Worm (Caenorhabditis elegans) whole organism, L1 larva: Measurements from ENCODE around the gene cpg-18.

Experiments used
- C16A3.4 ChIP-seq: fragments of 150-350 bp; optimal IDR thresholded peaks from 2 replicates; lab custom pipeline; 2014; ENCODE audit warnings: missing biosample characterization, missing genetic modification characterization
- F16B12.6 ChIP-seq: fragments of 150-350 bp; optimal IDR thresholded peaks from 2 replicates; lab custom pipeline; 2014; ENCODE audit warnings: missing biosample characterization, missing genetic modification characterization
- aha-1 ChIP-seq: fragments of 150-350 bp; optimal IDR thresholded peaks from 2 replicates; lab custom pipeline; 2014; ENCODE audit warnings: missing biosample characterization, missing genetic modification characterization
- alr-1 ChIP-seq: fragments of 200-800 bp; sonication (Bioruptor generic); optimal IDR thresholded peaks from 2 replicates; lab custom pipeline; 2018; ENCODE audit warnings: borderline replicate concordance, mild to moderate bottlenecking, missing genetic modification characterization, missing compliant biosample characterization
- aly-2 ChIP-seq: fragments of 150-350 bp; optimal IDR thresholded peaks from 2 replicates; lab custom pipeline; 2014; ENCODE audit warnings: missing biosample characterization, missing genetic modification characterization
- blmp-1 ChIP-seq: fragments of 150-350 bp; optimal IDR thresholded peaks from 2 replicates; lab custom pipeline; 2014; ENCODE audit warnings: missing biosample characterization, missing genetic modification characterization
- ceh-88 ChIP-seq: fragments of 200-800 bp; sonication (Bioruptor generic); IDR thresholded peaks from 2 replicates; pipeline ENCODE4 v1.3.6; 2022; ENCODE audit warnings: missing genetic modification characterization, missing compliant biosample characterization
- ceh-90 ChIP-seq: sonication (generic microtip); optimal IDR thresholded peaks from 2 replicates; lab custom pipeline; 2016; ENCODE audit warnings: missing genetic modification characterization, missing compliant biosample characterization
- dpl-1 ChIP-seq, 3 experiments: fragments of 150-350 bp in 2 of 3; sonication (generic microtip) in 1 of 3; optimal IDR thresholded peaks; 2 replicates each; lab custom pipeline; 2014 to 2017; ENCODE audit warnings: missing biosample characterization in 3 of 3, missing genetic modification characterization in 3 of 3, missing genetic modification reagents in 3 of 3
- dsc-1 ChIP-seq: sonication (generic microtip); optimal IDR thresholded peaks from 2 replicates; lab custom pipeline; 2016; ENCODE audit warnings: mild to moderate bottlenecking, missing genetic modification characterization, missing compliant biosample characterization
- efl-1 ChIP-seq, 4 experiments: fragments of 150-350 bp; optimal IDR thresholded peaks in 3 of 4; peaks in 1 of 4; 1 replicate in 1 of 4; 2 replicates in 3 of 4; lab custom pipeline; 2014; ENCODE audit warnings: missing biosample characterization in 2 of 4, missing genetic modification characterization in 2 of 4, missing genetic modification reagents in 2 of 4
- efl-3 ChIP-seq: fragments of 200-800 bp; sonication (Bioruptor generic); optimal IDR thresholded peaks from 2 replicates; lab custom pipeline; 2018; ENCODE audit warnings: mild to moderate bottlenecking, missing genetic modification characterization, missing compliant biosample characterization
- egl-13 ChIP-seq: sonication (generic microtip); optimal IDR thresholded peaks from 2 replicates; lab custom pipeline; 2016; ENCODE audit warnings: missing genotype, missing genetic modification reagents, missing genetic modification characterization, missing compliant biosample characterization
- ets-5 ChIP-seq: fragments of 200-800 bp; sonication (Bioruptor generic); IDR thresholded peaks from 2 replicates; pipeline ENCODE4 v1.3.6; 2022; ENCODE audit warnings: missing genetic modification characterization, missing compliant biosample characterization
- fkh-10 ChIP-seq: sonication (generic microtip); optimal IDR thresholded peaks from 2 replicates; lab custom pipeline; 2017; ENCODE audit warnings: missing biosample characterization, missing genetic modification reagents, missing genetic modification characterization
- fos-1 ChIP-seq: fragments of 150-350 bp; optimal IDR thresholded peaks from 2 replicates; lab custom pipeline; 2014; ENCODE audit warnings: missing biosample characterization, missing genetic modification characterization
- grh-1 ChIP-seq: fragments of 200-800 bp; sonication (Bioruptor generic); IDR thresholded peaks from 2 replicates; pipeline ENCODE4 v1.3.6; 2022; ENCODE audit warnings: missing genetic modification reagents, missing genetic modification characterization, missing compliant biosample characterization
- hlh-17 ChIP-seq: fragments of 200-800 bp; sonication (Bioruptor generic); optimal IDR thresholded peaks from 2 replicates; lab custom pipeline; 2018; ENCODE audit warnings: missing genetic modification characterization, mild to moderate bottlenecking, missing compliant biosample characterization, moderate library complexity, borderline replicate concordance
- hlh-4 ChIP-seq: sonication (generic microtip); optimal IDR thresholded peaks from 2 replicates; lab custom pipeline; 2016; ENCODE audit warnings: mild to moderate bottlenecking, missing genetic modification characterization, missing compliant biosample characterization
- irx-1 ChIP-seq: sonication (generic microtip); optimal IDR thresholded peaks from 2 replicates; lab custom pipeline; 2016; ENCODE audit warnings: missing genetic modification characterization, missing compliant biosample characterization
- isw-1 ChIP-seq: fragments of 200-800 bp; sonication (Bioruptor generic); IDR thresholded peaks from 2 replicates; pipeline ENCODE4 v1.3.6; 2022; ENCODE audit warnings: missing genetic modification characterization, missing compliant biosample characterization
- lin-13 ChIP-seq: fragments of 150-350 bp; optimal IDR thresholded peaks from 2 replicates; lab custom pipeline; 2014; ENCODE audit warnings: missing biosample characterization, missing genetic modification reagents, missing genetic modification characterization
- lin-35 ChIP-seq, 2 experiments: fragments of 150-350 bp; optimal IDR thresholded peaks; 2 replicates each; lab custom pipeline; 2014; ENCODE audit warnings: missing biosample characterization in 2 of 2, missing genetic modification characterization in 2 of 2, missing genetic modification reagents in 2 of 2
- lin-39 ChIP-seq: fragments of 150-350 bp; optimal IDR thresholded peaks from 2 replicates; lab custom pipeline; 2014; ENCODE audit warnings: missing biosample characterization, missing genetic modification reagents, missing genetic modification characterization
- lir-3 ChIP-seq: sonication (generic microtip); optimal IDR thresholded peaks from 2 replicates; lab custom pipeline; 2016; ENCODE audit warnings: mild to moderate bottlenecking, missing genetic modification characterization, moderate library complexity, missing compliant biosample characterization; ENCODE audit not compliant: poor library complexity
- lsy-2 ChIP-seq, 2 experiments: fragments of 150-350 bp; optimal IDR thresholded peaks; 2 replicates each; lab custom pipeline; 2014; ENCODE audit warnings: missing biosample characterization in 2 of 2, missing genetic modification characterization in 2 of 2
- mdl-1 ChIP-seq, 2 experiments: fragments of 150-350 bp; optimal IDR thresholded peaks; 2 replicates each; lab custom pipeline; 2014 to 2017; ENCODE audit warnings: missing biosample characterization in 2 of 2, missing genetic modification characterization in 2 of 2, inconsistent platforms in 1 of 2
- mef-2 ChIP-seq: fragments of 150-350 bp; optimal IDR thresholded peaks from 2 replicates; lab custom pipeline; 2014; ENCODE audit warnings: missing biosample characterization, missing genetic modification characterization
- nhr-19 ChIP-seq: fragments of 200-800 bp; sonication (Bioruptor generic); conservative IDR thresholded peaks from 2 replicates; pipeline ENCODE4 v1.3.6; 2022; ENCODE audit warnings: missing genetic modification characterization, missing compliant biosample characterization
- nhr-77 ChIP-seq: fragments of 150-350 bp; optimal IDR thresholded peaks from 2 replicates; lab custom pipeline; 2014; ENCODE audit warnings: missing biosample characterization, missing genetic modification characterization
- nhr-90 ChIP-seq: sonication (generic microtip); optimal IDR thresholded peaks from 2 replicates; lab custom pipeline; 2016; ENCODE audit warnings: mild to moderate bottlenecking, missing genetic modification characterization, missing compliant biosample characterization; ENCODE audit not compliant: poor library complexity
- pag-3 ChIP-seq: sonication (generic microtip); optimal IDR thresholded peaks from 2 replicates; lab custom pipeline; 2017; ENCODE audit warnings: missing genetic modification characterization, mild to moderate bottlenecking, missing compliant biosample characterization, antibody characterized with exemption, borderline replicate concordance; ENCODE audit not compliant: insufficient read depth
- pax-3 ChIP-seq: fragments of 200-800 bp; sonication (Bioruptor generic); optimal IDR thresholded peaks from 2 replicates; lab custom pipeline; 2018; ENCODE audit warnings: mild to moderate bottlenecking, missing genetic modification characterization, moderate library complexity, missing compliant biosample characterization
- rnt-1 ChIP-seq: sonication (generic microtip); optimal IDR thresholded peaks from 2 replicates; lab custom pipeline; 2016; ENCODE audit warnings: mild to moderate bottlenecking, missing genetic modification characterization, moderate library complexity, missing compliant biosample characterization
- skn-1 ChIP-seq: fragments of 150-350 bp; optimal IDR thresholded peaks from 2 replicates; lab custom pipeline; 2014; ENCODE audit warnings: missing biosample characterization, missing genetic modification characterization
- sox-4 ChIP-seq: sonication (generic microtip); optimal IDR thresholded peaks from 2 replicates; lab custom pipeline; 2016; ENCODE audit warnings: missing genetic modification characterization, missing compliant biosample characterization
- sup-37 ChIP-seq: fragments of 200-800 bp; sonication (Bioruptor generic); optimal IDR thresholded peaks from 2 replicates; lab custom pipeline; 2018; ENCODE audit warnings: mild to moderate bottlenecking, missing genetic modification characterization, missing compliant biosample characterization
- swsn-7 ChIP-seq: sonication (generic microtip); optimal IDR thresholded peaks from 2 replicates; lab custom pipeline; 2016; ENCODE audit warnings: missing genetic modification characterization, missing compliant biosample characterization
- unc-130 ChIP-seq: fragments of 150-350 bp; optimal IDR thresholded peaks from 2 replicates; lab custom pipeline; 2017; ENCODE audit warnings: missing biosample characterization, missing genetic modification characterization, inconsistent platforms
- unc-30 ChIP-seq: sonication (generic microtip); optimal IDR thresholded peaks from 2 replicates; lab custom pipeline; 2017; ENCODE audit warnings: missing biosample characterization, missing genetic modification characterization
- unc-62 ChIP-seq: fragments of 150-350 bp; optimal IDR thresholded peaks from 2 replicates; lab custom pipeline; 2014; ENCODE audit warnings: missing biosample characterization, missing genetic modification reagents, missing genetic modification characterization
- unc-98 ChIP-seq: fragments of 200-800 bp; sonication (Bioruptor generic); IDR thresholded peaks from 2 replicates; pipeline ENCODE4 v1.3.6; 2022; ENCODE audit warnings: missing genetic modification characterization, missing compliant biosample characterization
- vab-15 ChIP-seq: sonication (generic microtip); optimal IDR thresholded peaks from 2 replicates; lab custom pipeline; 2017; ENCODE audit warnings: missing genotype, mild to moderate bottlenecking, missing genetic modification characterization, missing compliant biosample characterization
- xbp-1 ChIP-seq: sonication (generic microtip); optimal IDR thresholded peaks from 2 replicates; lab custom pipeline; 2016; ENCODE audit warnings: missing genetic modification characterization, missing compliant biosample characterization
- zip-4 ChIP-seq: fragments of 200-800 bp; sonication (Bioruptor generic); optimal IDR thresholded peaks from 2 replicates; lab custom pipeline; 2018; ENCODE audit warnings: mild to moderate bottlenecking, missing genetic modification characterization, moderate library complexity, missing compliant biosample characterization
- ztf-11 ChIP-seq, 2 experiments: sonication (generic microtip); optimal IDR thresholded peaks; 2 replicates each; lab custom pipeline; 2016 to 2017; ENCODE audit warnings: missing genetic modification characterization in 2 of 2, missing biosample characterization in 1 of 2, missing compliant biosample characterization in 1 of 2
- ztf-4 ChIP-seq: fragments of 150-350 bp; optimal IDR thresholded peaks from 2 replicates; lab custom pipeline; 2014; ENCODE audit warnings: missing biosample characterization, missing genetic modification characterization

The cpg-18 gene

ce11 chrIV:5765652-5766051, 30.8 kb downstream of the cpg-18 start (continued):
- TF ChIP-seq skn-1 (tag; lab: Kevin White, UChicago) (no peak), nhr-77 (tag; lab: Kevin White, UChicago) (no peak), rnt-1 (no peak), dpl-1 (GFP tag; optimal IDR thresholded peaks at IDR 0.05; lab: Kevin White, UChicago) (peak in 2 of 3 experiments; percentile 20), fkh-10 (GFP tag; lab: Kevin White, UChicago) (no peak), vab-15 (tag; lab: Kevin White, UChicago) (no peak), hlh-4 (tag; lab: Kevin White, UChicago) (no peak)
- TF ChIP-seq, all 84 proteins: peak for 18

- TF ChIP-seq sup-37 (GFP tag; lab: Kevin White, UChicago) (no peak), dsc-1 (no peak), hlh-4 (tag; lab: Kevin White, UChicago) (no peak), C16A3.4 (tag; lab: Kevin White, UChicago) (no peak), efl-1 (optimal IDR thresholded peaks at IDR 0.05; lab: Kevin White, UChicago) (no peak), efl-1 (GFP tag; optimal IDR thresholded peaks at IDR 0.05 in 1 of 2; lab: Kevin White, UChicago) (peak in 1 of 2 experiments; percentile 88), swsn-7 (no peak), irx-1 (tag; lab: Kevin White, UChicago) (no peak), grh-1 (GFP tag; lab: Robert Waterston, UW) (no peak)
- TF ChIP-seq, all 84 proteins: peak for 1
Measured at ce11 chrIV:5766804-5767203, 32.0 kb downstream of the cpg-18 start.

- no peak for TF ChIP-seq lir-3 (tag; lab: Kevin White, UChicago)
- TF ChIP-seq pax-3 (tag; lab: Kevin White, UChicago): no peak
- TF ChIP-seq mdl-1 (tag; optimal IDR thresholded peaks at IDR 0.05; lab: Kevin White, UChicago): peak in 1 of 2 experiments; percentile 66
- no peak for TF ChIP-seq ztf-4
- TF ChIP-seq nhr-19 (GFP tag; lab: Robert Waterston, UW): peak; percentile 69
- no peak for TF ChIP-seq aha-1
- TF ChIP-seq ztf-11 (tag; optimal IDR thresholded peaks at IDR 0.05; lab: Kevin White, UChicago): no peak
- TF ChIP-seq xbp-1: peak; percentile 15
- TF ChIP-seq blmp-1 (tag; lab: Kevin White, UChicago): peak; percentile 3
- no peak for TF ChIP-seq alr-1 (tag; lab: Kevin White, UChicago)
- TF ChIP-seq F16B12.6 (tag; lab: Kevin White, UChicago): no peak
- no peak for TF ChIP-seq lin-13
- TF ChIP-seq lin-35 (GFP tag; optimal IDR thresholded peaks at IDR 0.05; lab: Kevin White, UChicago): peak in 1 of 2 experiments; percentile 58
- no peak for TF ChIP-seq unc-98 (GFP tag; lab: Robert Waterston, UW)
- TF ChIP-seq unc-62 (GFP tag; lab: Kevin White, UChicago): no peak
- no peak for TF ChIP-seq irx-1 (tag; lab: Kevin White, UChicago)
- TF ChIP-seq unc-30 (tag; lab: Kevin White, UChicago): no peak
- TF ChIP-seq nhr-90 (tag; lab: Kevin White, UChicago): peak; percentile 82
- no peak for TF ChIP-seq aly-2 (tag; lab: Kevin White, UChicago)
- no peak for TF ChIP-seq zip-4 (GFP tag; lab: Kevin White, UChicago)
- no peak for TF ChIP-seq mef-2 (tag; lab: Kevin White, UChicago)
- peak; percentile 69 for TF ChIP-seq grh-1 (GFP tag; lab: Robert Waterston, UW)
- no peak for TF ChIP-seq lin-39 (tag; lab: Kevin White, UChicago)
- no peak for TF ChIP-seq egl-13 (tag; lab: Kevin White, UChicago)
- no peak for TF ChIP-seq nhr-77 (tag; lab: Kevin White, UChicago)
- TF ChIP-seq unc-130: no peak
- TF ChIP-seq efl-3: no peak
- no peak for TF ChIP-seq hlh-17
- TF ChIP-seq lsy-2 (tag; optimal IDR thresholded peaks at IDR 0.05; lab: Kevin White, UChicago): no peak
- no peak for TF ChIP-seq hlh-4 (tag; lab: Kevin White, UChicago)
- no peak for TF ChIP-seq ceh-88 (GFP tag; lab: Robert Waterston, UW)
- TF ChIP-seq isw-1 (GFP tag; lab: Robert Waterston, UW): no peak
- TF ChIP-seq fos-1: no peak
- TF ChIP-seq ceh-90 (tag; lab: Kevin White, UChicago): no peak
- TF ChIP-seq vab-15 (tag; lab: Kevin White, UChicago): no peak
- no peak for TF ChIP-seq fkh-10 (GFP tag; lab: Kevin White, UChicago)
- no peak for TF ChIP-seq pag-3 (tag; lab: Kevin White, UChicago)
- TF ChIP-seq ets-5 (GFP tag; lab: Robert Waterston, UW): no peak
- no peak for TF ChIP-seq sox-4
Measured at ce11 chrIV:5778342-5778741, 43.5 kb downstream of the cpg-18 start.
